Fruit fly (Drosophila melanogaster) whole organism, embryonic: Measurements from ENCODE around the gene Gen.

Experiments used
- Adf1 ChIP-seq: fragments of 200-800 bp; sonication (Bioruptor generic); IDR thresholded peaks from 2 replicates; pipeline ENCODE4 v1.3.6; 2022; ENCODE audit warnings: missing biosample characterization, missing genetic modification characterization
- Antp ChIP-seq: fragments of 200-800 bp; sonication (Bioruptor generic); optimal IDR thresholded peaks from 3 replicates; lab custom pipeline; 2016; ENCODE audit warnings: missing biosample characterization, missing genetic modification characterization
- Asciz ChIP-seq: fragments of 200-800 bp; sonication (Bioruptor generic); optimal IDR thresholded peaks from 2 replicates; lab custom pipeline; 2017; ENCODE audit warnings: missing biosample characterization, mild to moderate bottlenecking, missing genetic modification characterization, missing genetic modification reagents
- CG10267 ChIP-seq: fragments of 200-800 bp; sonication (Bioruptor generic); optimal IDR thresholded peaks from 2 replicates; lab custom pipeline; 2018; ENCODE audit warnings: missing biosample characterization, mild to moderate bottlenecking, missing genetic modification characterization, moderate library complexity
- CG11560 ChIP-seq: fragments of 200-800 bp; sonication (Bioruptor generic); IDR thresholded peaks from 3 replicates; pipeline ENCODE4 v1.3.6; 2022; ENCODE audit warnings: missing biosample characterization, missing genetic modification characterization
- CG12104 ChIP-seq: fragments of 200-800 bp; sonication (Bioruptor generic); optimal IDR thresholded peaks from 3 replicates; lab custom pipeline; 2016; ENCODE audit warnings: missing biosample characterization, missing genetic modification characterization
- CG12391 ChIP-seq: fragments of 200-800 bp; sonication (Bioruptor generic); optimal IDR thresholded peaks from 3 replicates; lab custom pipeline; 2018; ENCODE audit warnings: missing biosample characterization, mild to moderate bottlenecking, missing genetic modification characterization, moderate library complexity
- CG12659 ChIP-seq: fragments of 200-800 bp; sonication (Bioruptor generic); optimal IDR thresholded peaks from 3 replicates; lab custom pipeline; 2017; ENCODE audit warnings: mild to moderate bottlenecking, missing biosample characterization, missing genetic modification reagents, missing genetic modification characterization
- CG14667 ChIP-seq: fragments of 200-800 bp; sonication (Bioruptor generic); IDR thresholded peaks from 2 replicates; pipeline ENCODE4 v1.3.6; 2022; ENCODE audit warnings: missing biosample characterization, missing genetic modification characterization
- CG15011 ChIP-seq: fragments of 200-800 bp; sonication (Bioruptor generic); optimal IDR thresholded peaks from 3 replicates; lab custom pipeline; 2018; ENCODE audit warnings: missing biosample characterization, mild to moderate bottlenecking, missing genetic modification characterization
- CG17385 ChIP-seq: fragments of 200-800 bp; sonication (Bioruptor generic); optimal IDR thresholded peaks from 3 replicates; lab custom pipeline; 2018; ENCODE audit warnings: missing biosample characterization, mild to moderate bottlenecking, missing genetic modification characterization
- CG18764 ChIP-seq: fragments of 200-800 bp; sonication (Bioruptor generic); optimal IDR thresholded peaks from 3 replicates; lab custom pipeline; 2016; ENCODE audit warnings: missing biosample characterization, missing genetic modification characterization
- CG2199 ChIP-seq: fragments of 200-800 bp; sonication (Bioruptor generic); IDR thresholded peaks from 3 replicates; pipeline ENCODE4 v1.3.6; 2022; ENCODE audit warnings: missing biosample characterization, missing genetic modification characterization
- CG3163 ChIP-seq: fragments of 200-800 bp; sonication (Bioruptor generic); optimal IDR thresholded peaks from 3 replicates; lab custom pipeline; 2016; ENCODE audit warnings: missing biosample characterization, missing genetic modification characterization
- CG4424 ChIP-seq: fragments of 200-800 bp; sonication (Bioruptor generic); optimal IDR thresholded peaks from 3 replicates; lab custom pipeline; 2016; ENCODE audit warnings: missing biosample characterization, missing genetic modification characterization
- CG4730 ChIP-seq: fragments of 200-800 bp; sonication (Bioruptor generic); IDR thresholded peaks from 2 replicates; pipeline ENCODE4 v1.3.6; 2022; ENCODE audit warnings: missing biosample characterization, missing genetic modification characterization
- CG5953 ChIP-seq: fragments of 200-800 bp; sonication (Bioruptor generic); IDR thresholded peaks from 2 replicates; pipeline ENCODE4 v1.3.6; 2022; ENCODE audit warnings: missing biosample characterization, missing genetic modification characterization
- CG6272 ChIP-seq: fragments of 200-800 bp; sonication (Bioruptor generic); IDR thresholded peaks from 2 replicates; pipeline ENCODE4 v1.3.6; 2022; ENCODE audit warnings: missing biosample characterization, missing genetic modification characterization
- CG6654 ChIP-seq: fragments of 200-800 bp; sonication (Bioruptor generic); optimal IDR thresholded peaks from 2 replicates; lab custom pipeline; 2017; ENCODE audit warnings: missing biosample characterization, mild to moderate bottlenecking, missing genetic modification characterization
- CG6683 ChIP-seq: fragments of 200-800 bp; sonication (Bioruptor generic); optimal IDR thresholded peaks from 2 replicates; lab custom pipeline; 2017; ENCODE audit warnings: missing biosample characterization, mild to moderate bottlenecking, missing genetic modification characterization, missing genetic modification reagents
- CG8290 ChIP-seq, 3 experiments: fragments of 200-800 bp; sonication (Bioruptor generic); optimal IDR thresholded peaks; 2 replicates each; lab custom pipeline; 2016 to 2019; ENCODE audit warnings: missing biosample characterization in 3 of 3, missing genetic modification characterization in 3 of 3, mild to moderate bottlenecking in 2 of 3, moderate library complexity in 1 of 3
- CG9727 ChIP-seq: fragments of 200-800 bp; sonication (Bioruptor generic); optimal IDR thresholded peaks from 3 replicates; lab custom pipeline; 2017; ENCODE audit warnings: missing biosample characterization, mild to moderate bottlenecking, missing genetic modification characterization
- Dek ChIP-seq: fragments of 200-800 bp; sonication (Bioruptor generic); optimal IDR thresholded peaks from 3 replicates; lab custom pipeline; 2019; ENCODE audit warnings: missing biosample characterization, mild to moderate bottlenecking, missing genetic modification characterization, moderate library complexity
- Dll ChIP-seq: fragments of 200-800 bp; sonication (Bioruptor generic); IDR thresholded peaks from 4 replicates; pipeline ENCODE4 v1.3.6; 2022; ENCODE audit warnings: missing biosample characterization, missing genetic modification characterization; ENCODE audit not compliant: partially characterized antibody
- Ets65A ChIP-seq: fragments of 200-800 bp; sonication (Bioruptor generic); peaks from one replicate; lab custom pipeline; 2016; ENCODE audit warnings: missing biosample characterization, missing genetic modification characterization
- Gug ChIP-seq: fragments of 200-800 bp; sonication (Bioruptor generic); IDR thresholded peaks from 4 replicates; pipeline ENCODE4 v1.3.6; 2022; ENCODE audit warnings: missing biosample characterization, missing genetic modification characterization
- Hr3 ChIP-seq: fragments of 200-800 bp; sonication (Bioruptor generic); optimal IDR thresholded peaks from 3 replicates; lab custom pipeline; 2016; ENCODE audit warnings: missing biosample characterization, missing genetic modification characterization
- Hr51 ChIP-seq, 2 experiments: fragments of 200-800 bp; sonication (Bioruptor generic); optimal IDR thresholded peaks; 2 replicates in 1 of 2; 3 replicates in 1 of 2; lab custom pipeline; 2016 to 2018; ENCODE audit warnings: missing biosample characterization in 2 of 2, missing genetic modification characterization in 2 of 2, mild to moderate bottlenecking in 1 of 2, moderate library complexity in 1 of 2
- MBD-R2 ChIP-seq: fragments of 200-800 bp; sonication (Bioruptor generic); IDR thresholded peaks from 2 replicates; pipeline ENCODE4 v1.3.6; 2022; ENCODE audit warnings: missing biosample characterization, missing genetic modification characterization
- Mrtf ChIP-seq: fragments of 200-800 bp; sonication (Bioruptor generic); IDR thresholded peaks from 3 replicates; pipeline ENCODE4 v1.3.6; 2022; ENCODE audit warnings: missing biosample characterization, missing genetic modification characterization
- NFAT ChIP-seq: fragments of 200-800 bp; sonication (Bioruptor generic); IDR thresholded peaks from 2 replicates; pipeline ENCODE4 v1.3.6; 2022; ENCODE audit warnings: missing biosample characterization, missing genetic modification characterization
- Ravus ChIP-seq: fragments of 200-800 bp; sonication (Bioruptor generic); IDR thresholded peaks from 2 replicates; pipeline ENCODE4 v1.3.6; 2022; ENCODE audit warnings: missing biosample characterization, missing genetic modification characterization
- Stat92E ChIP-seq, 3 experiments: fragments of >200 bp in 2 of 3; fragments of 200-800 bp in 1 of 3; sonication (Bioruptor generic) in 1 of 3; optimal IDR thresholded peaks; 2 replicates each; lab custom pipeline; 2017 to 2019; ENCODE audit warnings: missing biosample characterization in 3 of 3, missing genetic modification characterization in 3 of 3, mild to moderate bottlenecking in 1 of 3, moderate library complexity in 1 of 3
- ac ChIP-seq: fragments of 200-800 bp; sonication (Bioruptor generic); optimal IDR thresholded peaks from 3 replicates; lab custom pipeline; 2017; ENCODE audit warnings: missing biosample characterization, mild to moderate bottlenecking, missing genetic modification characterization
- ap ChIP-seq: fragments of 200-800 bp; sonication (Bioruptor generic); IDR thresholded peaks from 2 replicates; pipeline ENCODE4 v1.3.6; 2022; ENCODE audit warnings: missing biosample characterization, missing genetic modification characterization
- cg ChIP-seq: fragments of 200-800 bp; sonication (Bioruptor generic); optimal IDR thresholded peaks from 3 replicates; lab custom pipeline; 2019; ENCODE audit warnings: missing biosample characterization, mild to moderate bottlenecking, missing genetic modification characterization, moderate library complexity
- chif ChIP-seq, 2 experiments: fragments of 200-800 bp; sonication (Bioruptor generic); optimal IDR thresholded peaks; 3 replicates each; lab custom pipeline; 2016; ENCODE audit warnings: missing biosample characterization in 2 of 2, missing genetic modification characterization in 2 of 2
- dati ChIP-seq: fragments of 200-800 bp; sonication (Bioruptor generic); IDR thresholded peaks from 2 replicates; pipeline ENCODE4 v1.3.6; 2022; ENCODE audit warnings: missing biosample characterization, missing genetic modification characterization
- eve ChIP-seq, 2 experiments: fragments of >200 bp; optimal IDR thresholded peaks; 2 replicates each; lab custom pipeline; 2017; ENCODE audit warnings: missing biosample characterization in 2 of 2, missing genetic modification characterization in 2 of 2
- grn ChIP-seq: fragments of 200-800 bp; sonication (Bioruptor generic); optimal IDR thresholded peaks from 3 replicates; lab custom pipeline; 2017; ENCODE audit warnings: missing biosample characterization, missing genetic modification characterization
- prd ChIP-seq, 3 experiments: fragments of >200 bp in 2 of 3; fragments of 200-800 bp in 1 of 3; sonication (Bioruptor generic) in 1 of 3; optimal IDR thresholded peaks in 2 of 3; IDR thresholded peaks in 1 of 3; 2 replicates in 2 of 3; 3 replicates in 1 of 3; pipeline versions ENCODE4 v1.3.6 to Lab custom; 2017 to 2022; ENCODE audit warnings: missing biosample characterization in 1 of 3, missing genetic modification characterization in 1 of 3
- row ChIP-seq: fragments of 200-800 bp; sonication (Bioruptor generic); IDR thresholded peaks from 3 replicates; pipeline ENCODE4 v1.3.6; 2022; ENCODE audit warnings: missing biosample characterization, missing genetic modification characterization
- scrt ChIP-seq: fragments of 200-800 bp; sonication (Bioruptor generic); optimal IDR thresholded peaks from 2 replicates; lab custom pipeline; 2018; ENCODE audit warnings: missing biosample characterization, mild to moderate bottlenecking, missing genetic modification characterization, moderate library complexity
- sens ChIP-seq: fragments of 200-800 bp; sonication (Bioruptor generic); peaks from one replicate; lab custom pipeline; 2016; ENCODE audit warnings: missing biosample characterization, missing genetic modification characterization
- sr ChIP-seq: fragments of 200-800 bp; sonication (Bioruptor generic); IDR thresholded peaks from 3 replicates; pipeline ENCODE4 v1.3.6; 2022; ENCODE audit warnings: missing biosample characterization, missing genetic modification characterization
- sug ChIP-seq: fragments of 200-800 bp; optimal IDR thresholded peaks from 2 replicates; lab custom pipeline; 2019; ENCODE audit warnings: missing biosample characterization, mild to moderate bottlenecking, missing genetic modification characterization, moderate library complexity
- twi ChIP-seq: fragments of 200-800 bp; optimal IDR thresholded peaks from 2 replicates; lab custom pipeline; 2019; ENCODE audit warnings: missing biosample characterization, mild to moderate bottlenecking, missing genetic modification characterization, moderate library complexity
- unc-4 ChIP-seq: fragments of 200-800 bp; sonication (Bioruptor generic); IDR thresholded peaks from 2 replicates; pipeline ENCODE4 v1.3.6; 2022; ENCODE audit warnings: missing biosample characterization, missing genetic modification characterization; ENCODE audit not compliant: partially characterized antibody

The Gen gene

DNA sequence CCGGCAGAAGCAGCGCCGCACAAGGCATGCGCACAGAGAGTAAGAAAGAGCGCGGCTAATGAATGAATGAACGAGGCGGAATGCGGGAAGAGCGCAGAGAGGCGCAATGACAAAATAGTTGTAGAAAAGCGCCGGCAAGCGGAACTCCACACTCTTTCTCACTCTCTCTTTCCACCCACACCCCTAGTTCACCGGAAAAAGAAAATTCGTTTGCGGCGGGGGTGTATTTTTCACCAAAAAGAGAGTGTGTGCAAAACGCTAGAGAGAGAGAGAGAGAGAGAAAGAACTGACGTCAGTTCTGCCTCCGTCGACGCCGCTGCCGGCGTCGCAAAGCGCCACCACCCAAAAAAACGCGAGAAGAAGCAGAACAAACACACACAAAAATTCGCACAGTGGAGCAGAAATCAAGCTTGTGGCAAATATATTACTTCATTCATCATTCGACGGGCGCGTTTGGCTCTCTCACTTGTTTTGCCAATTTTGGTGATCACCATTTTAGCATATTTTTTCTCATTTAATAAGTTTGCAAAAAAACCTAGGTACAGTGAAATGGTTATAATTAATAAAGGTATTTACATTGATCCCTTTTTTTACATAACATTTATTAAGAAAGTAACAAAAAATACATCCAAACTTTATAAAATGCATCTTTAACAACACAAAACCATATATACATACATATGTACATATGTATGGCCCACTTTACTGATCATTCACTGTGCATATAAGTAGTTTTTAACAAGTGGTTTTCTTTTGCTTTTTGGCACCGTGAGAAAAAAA, 32.9 kb upstream of the Gen start (continued):
- TF ChIP-seq sens (GFP tag; lab: Kevin White, UChicago) = peak; percentile 24
- no peak for TF ChIP-seq Ravus (GFP tag; lab: Robert Waterston, UW)
- TF ChIP-seq ap (GFP tag; lab: Robert Waterston, UW) = no peak
- TF ChIP-seq CG5953 (GFP tag; lab: Robert Waterston, UW) = 0 out of 2 replicates have a peak, but pooled peaks have one; percentile 10
- TF ChIP-seq sug (tag; lab: Kevin White, UChicago) = peak; percentile 27
- peak; percentile 63 for TF ChIP-seq row (GFP tag; lab: Robert Waterston, UW)
- TF ChIP-seq grn = no peak
- 0 out of 4 replicates have a peak, but pooled peaks have one; percentile 19 for TF ChIP-seq Gug (GFP tag; lab: Robert Waterston, UW)
- peak in 1 of 2 experiments; percentile 35 for TF ChIP-seq eve (GFP tag; optimal IDR thresholded peaks at IDR 0.05; lab: Kevin White, UChicago)
- peak; percentile 24; the same call in 1 of the 3 replicates for TF ChIP-seq sr
- peak; percentile 62; the same call in 3 of the 4 replicates for TF ChIP-seq Dll (GFP tag; lab: Robert Waterston, UW)
- TF ChIP-seq prd (optimal IDR thresholded peaks at IDR 0.05; lab: Kevin White, UChicago) = no peak
- peak; percentile 31; the same call in 2 of the 3 replicates for TF ChIP-seq prd (GFP tag; IDR thresholded peaks at IDR 0.05; lab: Robert Waterston, UW)
- no peak for TF ChIP-seq CG6683 (GFP tag; lab: Kevin White, UChicago)
- TF ChIP-seq CG11560 (tag; lab: Robert Waterston, UW) = peak; percentile 53; the same call in 1 of the 3 replicates
- peak; percentile 52 for TF ChIP-seq Dek
- no peak for TF ChIP-seq Mrtf
- TF ChIP-seq ac (GFP tag; lab: Kevin White, UChicago) = no peak
- TF ChIP-seq CG12104 = peak; percentile 29
- TF ChIP-seq CG3163 (GFP tag; lab: Kevin White, UChicago) = peak; percentile 86
- TF ChIP-seq CG4424 (GFP tag; lab: Kevin White, UChicago) = peak; percentile 48
- TF ChIP-seq Antp (GFP tag; lab: Kevin White, UChicago) = peak; percentile 29
- peak in 1 of 2 experiments; percentile 81 for TF ChIP-seq Hr51 (GFP tag; optimal IDR thresholded peaks at IDR 0.05; lab: Kevin White, UChicago)
- TF ChIP-seq MBD-R2 (GFP tag; lab: Robert Waterston, UW) = peak; percentile 27; the same call in 1 of the 2 replicates
- TF ChIP-seq CG10267 (tag; lab: Kevin White, UChicago) = peak; percentile 19
- peak; percentile 77 for TF ChIP-seq NFAT (GFP tag; lab: Robert Waterston, UW)
- TF ChIP-seq unc-4 (GFP tag; lab: Robert Waterston, UW) = peak; percentile 57
- no peak for TF ChIP-seq dati
- no peak for TF ChIP-seq Asciz
- TF ChIP-seq CG18764 (GFP tag; lab: Kevin White, UChicago) = peak; percentile 19
- peak; percentile 64 for TF ChIP-seq CG9727 (GFP tag; lab: Kevin White, UChicago)
- TF ChIP-seq chif (GFP tag; optimal IDR thresholded peaks at IDR 0.05; lab: Kevin White, UChicago) = peak; percentile 33 to 39
- TF ChIP-seq CG6654 (GFP tag; lab: Kevin White, UChicago) = peak; percentile 32
- no peak for TF ChIP-seq CG2199
- TF ChIP-seq Adf1 (GFP tag; lab: Robert Waterston, UW) = peak; percentile 98
- peak; percentile 15 for TF ChIP-seq cg (GFP tag; lab: Kevin White, UChicago)
- 0 out of 2 replicates have a peak, but pooled peaks have one; percentile 17 for TF ChIP-seq CG14667 (GFP tag; lab: Robert Waterston, UW)
- no peak for TF ChIP-seq CG6272
- no peak for TF ChIP-seq CG8290 (GFP tag; optimal IDR thresholded peaks at IDR 0.05; lab: Kevin White, UChicago)
- TF ChIP-seq CG8290 (tag; optimal IDR thresholded peaks at IDR 0.05; lab: Kevin White, UChicago) = peak in 1 of 2 experiments; percentile 8
- TF ChIP-seq CG12659 (GFP tag; lab: Kevin White, UChicago) = peak; percentile 65
- TF ChIP-seq Ets65A (GFP tag; lab: Kevin White, UChicago) = peak; percentile 53
- TF ChIP-seq CG4730 (GFP tag; lab: Robert Waterston, UW) = no peak
- peak; percentile 32 for TF ChIP-seq CG15011 (GFP tag; lab: Kevin White, UChicago)
- peak in 1 of 3 experiments; percentile 27 for TF ChIP-seq Stat92E (GFP tag; optimal IDR thresholded peaks at IDR 0.05; lab: Kevin White, UChicago)
- TF ChIP-seq CG17385 (GFP tag; lab: Kevin White, UChicago) = peak; percentile 86
- TF ChIP-seq CG12391 (tag; lab: Kevin White, UChicago) = peak; percentile 49
- TF ChIP-seq scrt = no peak
- TF ChIP-seq Hr3 (GFP tag; lab: Kevin White, UChicago) = peak; percentile 41
- TF ChIP-seq twi (tag; lab: Kevin White, UChicago) = no peak
